Fruit fly (Drosophila melanogaster): Measurements from ENCODE around the gene mah.

The mah gene

dm6 chr3R:24944920-24945853, 2.2 kb upstream of the mah start, which contains the start of the genes ssh and Nmnat:
Gene ssh (minus strand): TSS chr3R:24944956.
Gene Nmnat (plus strand): TSS chr3R:24945237.
- TF ChIP-seq tup (GFP tag; optimal IDR thresholded peaks at IDR 0.05) (no peak), Dref (GFP tag; IDR thresholded peaks at IDR 0.05) (peak; percentile 92), Max (GFP tag; optimal IDR thresholded peaks at IDR 0.05) (peak; percentile 48), CG16815 (GFP tag; optimal IDR thresholded peaks at IDR 0.05) (no peak), Doc3 (GFP tag; IDR thresholded peaks at IDR 0.05; ENCODE audit: partially characterized antibody) (peak; percentile 86), Trl (optimal IDR thresholded peaks at IDR 0.05) (no peak), Trl (GFP tag; optimal IDR thresholded peaks at IDR 0.05) (no peak), Taf1 (GFP tag; IDR thresholded peaks at IDR 0.05) (no peak), Doc2 (GFP tag; IDR thresholded peaks at IDR 0.05) (no peak), CG8089 (GFP tag; optimal IDR thresholded peaks at IDR 0.05) (no peak), ase (GFP tag; IDR thresholded peaks at IDR 0.05) (no peak), ken (GFP tag; IDR thresholded peaks at IDR 0.05) (no peak), CG31388 (GFP tag; optimal IDR thresholded peaks at IDR 0.05) (no peak), Spps (tag; optimal IDR thresholded peaks at IDR 0.05) (no peak), CG2889 (GFP tag; IDR thresholded peaks at IDR 0.05) (no peak), CG18262 (tag; optimal IDR thresholded peaks at IDR 0.05) (peak; percentile 48), CG7963 (GFP tag; IDR thresholded peaks at IDR 0.05; ENCODE audit: partially characterized antibody) (peak; percentile 76; the same call in 2 of the 3 replicates), Rfx (GFP tag; IDR thresholded peaks at IDR 0.05) (peak; percentile 67), Nf-YB (GFP tag; optimal IDR thresholded peaks at IDR 0.05) (peak; percentile 19), HmgD (GFP tag; optimal IDR thresholded peaks at IDR 0.05) (peak; percentile 6), ato (GFP tag; IDR thresholded peaks at IDR 0.05; ENCODE audit: partially characterized antibody) (peak; percentile 63), CG14860 (GFP tag; IDR thresholded peaks at IDR 0.05; ENCODE audit: partially characterized antibody) (peak; percentile 83), CG34376 (GFP tag; optimal IDR thresholded peaks at IDR 0.05) (peak; percentile 46), caup (GFP tag; optimal IDR thresholded peaks at IDR 0.05; ENCODE audit: severe bottlenecking) (peak; percentile 16), CG3281 (GFP tag; optimal IDR thresholded peaks at IDR 0.05) (peak; percentile 44), CG4617 (GFP tag; optimal IDR thresholded peaks at IDR 0.05; ENCODE audit: borderline replicate concordance) (peak; percentile 55), pb (GFP tag; optimal IDR thresholded peaks at IDR 0.05) (peak; percentile 1), dmrt11E (tag; optimal IDR thresholded peaks at IDR 0.05) (peak; percentile 40), gsb-n (tag; optimal IDR thresholded peaks at IDR 0.05) (no peak), hb (GFP tag; IDR thresholded peaks at IDR 0.05; ENCODE audit: partially characterized antibody) (peak; percentile 92), Dip2 (GFP tag; IDR thresholded peaks at IDR 0.05) (no peak), ro (GFP tag; IDR thresholded peaks at IDR 0.05) (no peak), ssp (GFP tag; IDR thresholded peaks at IDR 0.05) (no peak), Asciz (GFP tag; optimal IDR thresholded peaks at IDR 0.05) (no peak), CG4820 (GFP tag; optimal IDR thresholded peaks at IDR 0.05) (no peak), chinmo (GFP tag; IDR thresholded peaks at IDR 0.05; ENCODE audit: partially characterized antibody) (peak; percentile 19; the same call in 1 of the 4 replicates), CG10959 (GFP tag; IDR thresholded peaks at IDR 0.05) (no peak), CG4360 (GFP tag; IDR thresholded peaks at IDR 0.05) (0 out of 2 replicates have a peak, but pooled peaks have one; percentile 25), Ets65A (GFP tag) (peak; percentile 73), ac (GFP tag; optimal IDR thresholded peaks at IDR 0.05) (no peak), Sox102F (GFP tag; optimal IDR thresholded peaks at IDR 0.05) (no peak), bcd (GFP tag; optimal IDR thresholded peaks at IDR 0.05) (peak; percentile 19), CG8478 (optimal IDR thresholded peaks at IDR 0.05) (peak; percentile 30), nerfin-2 (GFP tag; IDR thresholded peaks at IDR 0.05; ENCODE audit: partially characterized antibody) (peak; percentile 88), rib (GFP tag; IDR thresholded peaks at IDR 0.05) (no peak), zen (tag; optimal IDR thresholded peaks at IDR 0.05) (peak; percentile 56), bigmax (GFP tag; optimal IDR thresholded peaks at IDR 0.05) (no peak), Gsc (GFP tag; IDR thresholded peaks at IDR 0.05) (no peak), tin (GFP tag; optimal IDR thresholded peaks at IDR 0.05) (peak; percentile 10)

Data from whole organism, embryonic.